Worm (Caenorhabditis elegans) whole organism, L4 larva: ENCODE data around the gene col-102.

Experiments used
- F26F4.8 ChIP-seq: fragments of 200-800 bp; sonication (Bioruptor generic); conservative IDR thresholded peaks from 2 replicates; pipeline ENCODE4 v1.3.6; 2022; ENCODE audit warnings: missing genetic modification characterization, missing compliant biosample characterization
- F44E2.7 ChIP-seq: fragments of 200-800 bp; sonication (Bioruptor generic); IDR thresholded peaks from 2 replicates; pipeline ENCODE4 v2.1.2; 2022; ENCODE audit warnings: missing genetic modification characterization, missing compliant biosample characterization
- R02D3.7 ChIP-seq: fragments of 150-350 bp; sonication (generic microtip); optimal IDR thresholded peaks from 3 replicates; lab custom pipeline; 2014; ENCODE audit warnings: missing biosample characterization, missing genetic modification characterization
- T20F7.1 ChIP-seq: fragments of 200-800 bp; sonication (Bioruptor generic); optimal IDR thresholded peaks from 2 replicates; lab custom pipeline; 2018; ENCODE audit warnings: mild to moderate bottlenecking, missing genetic modification characterization, missing compliant biosample characterization
- T26A8.4 ChIP-seq: fragments of 200-800 bp; sonication (Bioruptor generic); IDR thresholded peaks from 2 replicates; pipeline ENCODE4 v1.3.6; 2022; ENCODE audit warnings: missing genetic modification characterization, missing compliant biosample characterization
- Y105C5A.15 ChIP-seq: fragments of 200-800 bp; sonication (Bioruptor generic); IDR thresholded peaks from 2 replicates; pipeline ENCODE4 v1.3.6; 2022; ENCODE audit warnings: missing genetic modification characterization, missing compliant biosample characterization
- Y48G9A.11 ChIP-seq: fragments of 200-800 bp; sonication (Bioruptor generic); IDR thresholded peaks from 2 replicates; pipeline ENCODE4 v1.3.6; 2022; ENCODE audit warnings: missing genetic modification reagents, missing genetic modification characterization, missing compliant biosample characterization
- Y5F2A.4 ChIP-seq: fragments of 200-800 bp; sonication (Bioruptor generic); optimal IDR thresholded peaks from 2 replicates; lab custom pipeline; 2018; ENCODE audit warnings: mild to moderate bottlenecking, missing genetic modification characterization, missing compliant biosample characterization
- aha-1 ChIP-seq: fragments of 150-350 bp; peaks from one replicate; lab custom pipeline; 2014; ENCODE audit warnings: missing biosample characterization, missing genetic modification characterization
- aly-2 ChIP-seq: sonication (generic microtip); optimal IDR thresholded peaks from 2 replicates; lab custom pipeline; 2018; ENCODE audit warnings: missing biosample characterization, missing genetic modification characterization
- ceh-20 ChIP-seq: fragments of 200-800 bp; sonication (Bioruptor generic); IDR thresholded peaks from 2 replicates; pipeline ENCODE4 v1.3.6; 2022; ENCODE audit warnings: missing genetic modification reagents, missing genetic modification characterization, missing compliant biosample characterization
- ceh-28 ChIP-seq: fragments of 150-350 bp; optimal IDR thresholded peaks from 2 replicates; lab custom pipeline; 2014; ENCODE audit warnings: missing biosample characterization, missing genetic modification reagents, missing genetic modification characterization
- ceh-32 ChIP-seq: sonication (generic microtip); optimal IDR thresholded peaks from 2 replicates; lab custom pipeline; 2016; ENCODE audit warnings: mild to moderate bottlenecking, missing genetic modification characterization, missing compliant biosample characterization; ENCODE audit not compliant: poor library complexity
- ceh-44 ChIP-seq: fragments of 200-800 bp; sonication (Bioruptor generic); IDR thresholded peaks from 2 replicates; pipeline ENCODE4 v1.3.6; 2022; ENCODE audit warnings: missing genetic modification reagents, missing genetic modification characterization, missing compliant biosample characterization
- ceh-82 ChIP-seq: sonication (generic microtip); optimal IDR thresholded peaks from 2 replicates; lab custom pipeline; 2017; ENCODE audit warnings: missing biosample characterization, missing genetic modification characterization
- ces-1 ChIP-seq: fragments of 150-350 bp; sonication (generic microtip); optimal IDR thresholded peaks from 4 replicates; lab custom pipeline; 2014; ENCODE audit warnings: missing biosample characterization, missing genetic modification reagents, missing genetic modification characterization
- ctbp-1 ChIP-seq: fragments of 200-800 bp; sonication (Bioruptor generic); IDR thresholded peaks from 2 replicates; pipeline ENCODE4 v1.3.6; 2022; ENCODE audit warnings: missing genetic modification reagents, missing genetic modification characterization, missing compliant biosample characterization
- daf-19 ChIP-seq: fragments of 200-800 bp; sonication (Bioruptor generic); conservative IDR thresholded peaks from 2 replicates; pipeline ENCODE4 v1.3.6; 2022; ENCODE audit warnings: missing genetic modification characterization, missing compliant biosample characterization
- dmd-8 ChIP-seq: fragments of 200-800 bp; sonication (Bioruptor generic); IDR thresholded peaks from 2 replicates; pipeline ENCODE4 v1.3.6; 2022; ENCODE audit warnings: missing genetic modification characterization, missing compliant biosample characterization
- dpl-1 ChIP-seq: fragments of 150-350 bp; optimal IDR thresholded peaks from 2 replicates; lab custom pipeline; 2014; ENCODE audit warnings: missing biosample characterization, missing genetic modification reagents, missing genetic modification characterization
- egl-27 ChIP-seq: sonication (generic microtip); optimal IDR thresholded peaks from 3 replicates; lab custom pipeline; 2017; ENCODE audit warnings: missing biosample characterization, missing genetic modification reagents, missing genetic modification characterization
- hif-1 ChIP-seq, 2 experiments: sonication (generic microtip); optimal IDR thresholded peaks; 2 replicates each; lab custom pipeline; 2016 to 2017; ENCODE audit warnings: missing compliant biosample characterization in 2 of 2, missing genetic modification characterization in 2 of 2, missing genetic modification reagents in 2 of 2, missing genotype in 2 of 2, mild to moderate bottlenecking in 1 of 2
- hlh-30 ChIP-seq: sonication (generic microtip); optimal IDR thresholded peaks from 2 replicates; lab custom pipeline; 2017; ENCODE audit warnings: antibody characterized with exemption, mild to moderate bottlenecking, missing genetic modification characterization, missing compliant biosample characterization; ENCODE audit not compliant: insufficient read depth
- hmg-1.1 ChIP-seq: fragments of 200-800 bp; sonication (Bioruptor generic); IDR thresholded peaks from 2 replicates; pipeline ENCODE4 v1.3.6; 2022; ENCODE audit warnings: missing genetic modification reagents, missing genetic modification characterization, missing compliant biosample characterization
- jun-1 ChIP-seq: fragments of 150-350 bp; optimal IDR thresholded peaks from 2 replicates; lab custom pipeline; 2014; ENCODE audit warnings: missing biosample characterization, missing genetic modification reagents, missing genetic modification characterization
- lim-7 ChIP-seq: fragments of 200-800 bp; sonication (Bioruptor generic); IDR thresholded peaks from 2 replicates; pipeline ENCODE4 v1.3.6; 2022; ENCODE audit warnings: missing genetic modification characterization, missing compliant biosample characterization
- lin-13 ChIP-seq: fragments of 150-350 bp; optimal IDR thresholded peaks from 2 replicates; lab custom pipeline; 2014; ENCODE audit warnings: missing biosample characterization, missing genetic modification reagents, missing genetic modification characterization
- lin-29 ChIP-seq: fragments of 200-800 bp; sonication (Bioruptor generic); IDR thresholded peaks from 2 replicates; pipeline ENCODE4 v1.3.6; 2022; ENCODE audit warnings: missing genetic modification reagents, missing genetic modification characterization, missing compliant biosample characterization
- lin-38 ChIP-seq: fragments of 200-800 bp; sonication (Bioruptor generic); IDR thresholded peaks from 2 replicates; pipeline ENCODE4 v1.3.6; 2022; ENCODE audit warnings: missing genetic modification reagents, missing genetic modification characterization, missing compliant biosample characterization
- mes-2 ChIP-seq: sonication (generic microtip); optimal IDR thresholded peaks from 2 replicates; lab custom pipeline; 2016; ENCODE audit warnings: missing genotype, mild to moderate bottlenecking, missing genetic modification characterization, missing compliant biosample characterization; ENCODE audit not compliant: poor library complexity, severe bottlenecking
- nhr-102 ChIP-seq: sonication (generic microtip); optimal IDR thresholded peaks from 2 replicates; lab custom pipeline; 2016; ENCODE audit warnings: mild to moderate bottlenecking, missing genetic modification characterization, moderate library complexity, missing compliant biosample characterization
- nhr-11 ChIP-seq: fragments of 150-350 bp; optimal IDR thresholded peaks from 2 replicates; lab custom pipeline; 2014; ENCODE audit warnings: missing biosample characterization, missing genetic modification characterization
- nhr-111 ChIP-seq: fragments of 200-800 bp; sonication (Bioruptor generic); optimal IDR thresholded peaks from 2 replicates; lab custom pipeline; 2018; ENCODE audit warnings: mild to moderate bottlenecking, missing genetic modification characterization, missing compliant biosample characterization
- nhr-25 ChIP-seq: sonication (generic microtip); optimal IDR thresholded peaks from 2 replicates; lab custom pipeline; 2017; ENCODE audit warnings: missing genetic modification characterization, mild to moderate bottlenecking, missing compliant biosample characterization, antibody characterized with exemption, moderate library complexity, borderline replicate concordance; ENCODE audit not compliant: insufficient read depth
- nhr-28 ChIP-seq: fragments of 150-350 bp; optimal IDR thresholded peaks from 2 replicates; lab custom pipeline; 2014; ENCODE audit warnings: missing biosample characterization, missing genetic modification characterization
- nhr-41 ChIP-seq: fragments of 200-800 bp; sonication (Bioruptor generic); IDR thresholded peaks from 2 replicates; pipeline ENCODE4 v1.3.6; 2022; ENCODE audit warnings: missing genetic modification reagents, missing genetic modification characterization, missing compliant biosample characterization
- nhr-42 ChIP-seq: fragments of 200-800 bp; sonication (Bioruptor generic); IDR thresholded peaks from 2 replicates; pipeline ENCODE4 v1.3.6; 2022; ENCODE audit warnings: missing genetic modification characterization, missing compliant biosample characterization
- pha-4 ChIP-seq, 2 experiments: fragments of 150-350 bp in 1 of 2; fragments of 200-800 bp in 1 of 2; sonication (Bioruptor generic) in 1 of 2; IDR thresholded peaks in 1 of 2; optimal IDR thresholded peaks in 1 of 2; 2 replicates each; pipeline versions ENCODE4 v1.3.6 to Lab custom; 2014 to 2022; ENCODE audit warnings: missing genetic modification characterization in 2 of 2, missing genetic modification reagents in 2 of 2, missing biosample characterization in 1 of 2, missing compliant biosample characterization in 1 of 2
- sdz-12 ChIP-seq: fragments of 200-800 bp; sonication (Bioruptor generic); optimal IDR thresholded peaks from 2 replicates; lab custom pipeline; 2018; ENCODE audit warnings: mild to moderate bottlenecking, missing genetic modification characterization, missing compliant biosample characterization
- set-16 ChIP-seq: fragments of 200-800 bp; sonication (Bioruptor generic); IDR thresholded peaks from 2 replicates; pipeline ENCODE4 v1.3.6; 2022; ENCODE audit warnings: missing genetic modification reagents, missing genetic modification characterization, missing compliant biosample characterization
- snpc-4 ChIP-seq: fragments of 150-350 bp; optimal IDR thresholded peaks from 2 replicates; lab custom pipeline; 2014; ENCODE audit warnings: missing biosample characterization, missing genetic modification characterization
- unc-130 ChIP-seq: sonication (generic microtip); optimal IDR thresholded peaks from 2 replicates; lab custom pipeline; 2016; ENCODE audit warnings: missing genetic modification reagents, missing genetic modification characterization, missing compliant biosample characterization
- vab-7 ChIP-seq: fragments of 200-800 bp; sonication (Bioruptor generic); IDR thresholded peaks from 2 replicates; pipeline ENCODE4 v1.3.6; 2022; ENCODE audit warnings: missing genetic modification reagents, missing genetic modification characterization, missing compliant biosample characterization
- zip-11 ChIP-seq: fragments of 200-800 bp; sonication (Bioruptor generic); IDR thresholded peaks from 2 replicates; pipeline ENCODE4 v1.3.6; 2022; ENCODE audit warnings: missing genetic modification characterization, missing compliant biosample characterization
- ztf-7 ChIP-seq: fragments of 150-350 bp; optimal IDR thresholded peaks from 2 replicates; lab custom pipeline; 2014; ENCODE audit warnings: missing biosample characterization, missing genetic modification characterization

Gene col-102

ce11 chrIV:648362-648761 lies 44.1 kb downstream of the col-102 start:
- TF ChIP-seq sdz-12 (GFP tag; lab: Kevin White, UChicago) (no peak), pha-4 (GFP tag; IDR thresholded peaks at IDR 0.05; lab: Robert Waterston, UW) (no peak), pha-4 (tag; optimal IDR thresholded peaks at IDR 0.05; lab: Kevin White, UChicago) (no peak), snpc-4 (tag; lab: Kevin White, UChicago) (no peak)

DNA sequence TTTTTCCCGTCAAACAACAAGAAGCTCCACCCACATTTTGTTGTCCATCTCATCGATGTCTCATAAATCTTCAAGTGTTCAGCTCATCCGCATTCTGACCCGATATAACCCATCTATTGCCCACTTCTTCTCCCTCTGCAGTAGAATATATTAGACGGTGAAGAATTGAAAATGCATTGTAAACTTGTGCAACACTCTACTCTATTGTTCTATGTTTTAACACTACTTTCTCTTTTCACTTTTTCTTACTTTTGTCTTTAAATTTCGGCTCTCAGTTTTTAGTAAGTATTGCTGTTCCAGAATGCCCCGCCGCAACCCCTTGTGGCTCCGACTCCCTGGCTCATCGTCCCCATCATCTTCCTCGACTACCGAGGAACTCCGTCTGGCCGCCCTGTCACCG lies 45.1 kb downstream of the col-102 start, which contains the start of gene K11H12.9:
TSS of gene K11H12.9 (plus strand) at position 301 of the 400 bp plus-strand sequence.
- TF ChIP-seq F44E2.7 (no peak), hlh-30 (no peak), jun-1 (tag; lab: Kevin White, UChicago) (no peak), nhr-102 (tag; lab: Kevin White, UChicago) (no peak), ceh-28 (tag; lab: Kevin White, UChicago) (no peak), dpl-1 (GFP tag; lab: Kevin White, UChicago) (no peak), Y48G9A.11 (GFP tag; lab: Robert Waterston, UW) (no peak), lim-7 (GFP tag; lab: Robert Waterston, UW) (no peak), R02D3.7 (tag; lab: Kevin White, UChicago) (no peak), ces-1 (GFP tag; lab: Kevin White, UChicago) (no peak), ztf-7 (tag; lab: Kevin White, UChicago) (no peak), Y105C5A.15 (no peak), ceh-44 (GFP tag; lab: Robert Waterston, UW) (no peak), nhr-41 (no peak), Y5F2A.4 (no peak), lin-13 (GFP tag; lab: Kevin White, UChicago) (no peak)

- TF ChIP-seq sdz-12 (GFP tag; lab: Kevin White, UChicago) (no peak), aly-2 (tag; lab: Kevin White, UChicago) (no peak), nhr-102 (tag; lab: Kevin White, UChicago) (no peak), set-16 (GFP tag; lab: Robert Waterston, UW) (peak; percentile 34; the same call in 1 of the 2 replicates), lin-29 (no peak), ceh-32 (tag; lab: Kevin White, UChicago) (no peak), unc-130 (GFP tag; lab: Kevin White, UChicago) (no peak), hif-1 (tag; optimal IDR thresholded peaks at IDR 0.05; lab: Kevin White, UChicago) (no peak), Y5F2A.4 (peak; percentile 8), nhr-42 (GFP tag; lab: Robert Waterston, UW) (no peak), nhr-25 (no peak), T20F7.1 (GFP tag; lab: Kevin White, UChicago) (no peak), ceh-44 (GFP tag; lab: Robert Waterston, UW) (no peak), nhr-28 (tag; lab: Kevin White, UChicago) (no peak), vab-7 (0 out of 2 replicates have a peak, but pooled peaks have one; percentile 27), ceh-82 (tag; lab: Kevin White, UChicago) (no peak), nhr-111 (GFP tag; lab: Kevin White, UChicago) (peak; percentile 46), nhr-11 (tag; lab: Kevin White, UChicago) (no peak), dmd-8 (GFP tag; lab: Robert Waterston, UW) (peak; percentile 54; the same call in 1 of the 2 replicates), mes-2 (no peak), ctbp-1 (GFP tag; lab: Robert Waterston, UW) (no peak; the same call in 1 of the 2 replicates), zip-11 (GFP tag; lab: Robert Waterston, UW) (no peak), lim-7 (GFP tag; lab: Robert Waterston, UW) (peak; percentile 54; the same call in 1 of the 2 replicates), ceh-20 (GFP tag; lab: Robert Waterston, UW) (no peak), daf-19 (GFP tag; lab: Robert Waterston, UW) (peak; percentile 76; the same call in 1 of the 2 replicates), hmg-1.1 (GFP tag; lab: Robert Waterston, UW) (no peak), lin-13 (GFP tag; lab: Kevin White, UChicago) (no peak), aha-1 (tag; lab: Kevin White, UChicago) (no peak), lin-38 (GFP tag; lab: Robert Waterston, UW) (peak; percentile 68), egl-27 (tag; lab: Kevin White, UChicago) (no peak), F26F4.8 (no peak), T26A8.4 (0 out of 2 replicates have a peak, but pooled peaks have one; percentile 39)
Measured at ce11 chrIV:653138-653848, 49.0 kb downstream of the col-102 start, which contains the start of gene K11H12.1. Gene K11H12.1, minus strand, starts transcription at chrIV:653421.
